Worm (Caenorhabditis elegans): ENCODE measurements around the gene scav-3.

Gene scav-3

ce11 chrIII:12456801-12457647 lies at the start of gene scav-3, which contains the start of gene Y49E10.21:
scav-3 (minus strand) TSS chrIII:12456850.
Y49E10.21 (plus strand) TSS chrIII:12457597.
- TF ChIP-seq hlh-8 (tag; optimal IDR thresholded peaks at IDR 0.05) (no peak), madf-2 (tag; optimal IDR thresholded peaks at IDR 0.05) (no peak), ceh-48 (tag; optimal IDR thresholded peaks at IDR 0.05) (no peak), pqm-1 (tag; optimal IDR thresholded peaks at IDR 0.05) (no peak), C38D4.7 (GFP tag; optimal IDR thresholded peaks at IDR 0.05) (no peak), zip-5 (tag; optimal IDR thresholded peaks at IDR 0.05) (no peak), unc-55 (GFP tag; optimal IDR thresholded peaks at IDR 0.05) (no peak), fkh-10 (GFP tag; optimal IDR thresholded peaks at IDR 0.05) (no peak), ceh-19 (GFP tag; optimal IDR thresholded peaks at IDR 0.05) (no peak), ama-1 (optimal IDR thresholded peaks at IDR 0.05) (no peak), eyg-1 (tag; optimal IDR thresholded peaks at IDR 0.05) (no peak), lin-11 (tag; optimal IDR thresholded peaks at IDR 0.05) (no peak), ceh-31 (tag; optimal IDR thresholded peaks at IDR 0.05) (peak; percentile 37), ceh-22 (tag; optimal IDR thresholded peaks at IDR 0.05) (no peak), pha-2 (tag; optimal IDR thresholded peaks at IDR 0.05) (no peak), pax-1 (tag; optimal IDR thresholded peaks at IDR 0.05) (no peak), hlh-30 (tag; optimal IDR thresholded peaks at IDR 0.05; ENCODE audit: insufficient read depth) (peak; percentile 75), ahr-1 (tag; optimal IDR thresholded peaks at IDR 0.05) (no peak), Y22D7AL.16 (tag; optimal IDR thresholded peaks at IDR 0.05) (no peak), ets-4 (tag; optimal IDR thresholded peaks at IDR 0.05) (peak; percentile 43), ceh-6 (GFP tag; optimal IDR thresholded peaks at IDR 0.05) (no peak), fkh-6 (tag; optimal IDR thresholded peaks at IDR 0.05) (no peak), elt-2 (tag; optimal IDR thresholded peaks at IDR 0.05) (no peak), che-1 (tag; optimal IDR thresholded peaks at IDR 0.05) (no peak), ceh-2 (tag; optimal IDR thresholded peaks at IDR 0.05) (no peak)

- TF ChIP-seq K02D7.2 (tag; optimal IDR thresholded peaks at IDR 0.05) (no peak), ets-4 (tag; optimal IDR thresholded peaks at IDR 0.05) (no peak)
Observed at ce11 chrIII:12499245-12499644, 42.6 kb upstream of the scav-3 start, which contains the start of gene sql-1. sql-1 (plus strand) TSS chrIII:12499557.

DNA sequence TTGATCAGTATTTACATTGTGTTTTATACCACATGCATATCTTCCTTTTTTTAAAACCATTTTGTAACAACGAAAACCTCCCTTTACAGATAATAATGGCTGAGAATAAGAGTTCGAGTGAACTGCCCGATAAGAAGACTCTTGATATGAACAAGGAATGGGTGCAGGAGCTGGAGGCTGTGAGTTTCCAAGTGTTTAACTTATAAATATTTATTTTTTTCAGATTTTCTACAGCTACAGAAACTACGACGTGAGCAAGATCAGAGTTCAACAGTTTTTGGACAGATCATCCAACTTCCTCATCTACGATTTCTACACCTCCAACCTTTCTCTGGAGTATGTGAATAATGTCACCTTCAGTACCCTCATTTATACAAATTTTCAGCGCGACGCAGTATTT lies 39.8 kb upstream of the scav-3 start, which contains the start of gene herd-1:
herd-1 (plus strand) TSS at position 90 of the 400 bp plus-strand sequence.
- TF ChIP-seq che-1 (tag; optimal IDR thresholded peaks at IDR 0.05) = no peak
- no peak for TF ChIP-seq ceh-45 (GFP tag; IDR thresholded peaks at IDR 0.05)
- no peak for TF ChIP-seq ceh-34 (tag; optimal IDR thresholded peaks at IDR 0.05)
- no peak for TF ChIP-seq pqm-1 (tag; optimal IDR thresholded peaks at IDR 0.05)
- no peak for TF ChIP-seq unc-55 (GFP tag; optimal IDR thresholded peaks at IDR 0.05)
- no peak for TF ChIP-seq pat-9 (tag; optimal IDR thresholded peaks at IDR 0.05)
- TF ChIP-seq K02D7.2 (tag; optimal IDR thresholded peaks at IDR 0.05) = no peak
- no peak for TF ChIP-seq unc-86 (tag; optimal IDR thresholded peaks at IDR 0.05)

- TF ChIP-seq mec-3 (tag; optimal IDR thresholded peaks at IDR 0.05; ENCODE audit: borderline replicate concordance) = no peak
- no peak for TF ChIP-seq zip-5 (tag; optimal IDR thresholded peaks at IDR 0.05)
- no peak for TF ChIP-seq gmeb-2 (tag; optimal IDR thresholded peaks at IDR 0.05)
- no peak for TF ChIP-seq madf-2 (tag; optimal IDR thresholded peaks at IDR 0.05)
- TF ChIP-seq pha-4 (tag; optimal IDR thresholded peaks at IDR 0.05) = no peak
- TF ChIP-seq fkh-10 (GFP tag; optimal IDR thresholded peaks at IDR 0.05) = no peak
- TF ChIP-seq ceh-34 (tag; optimal IDR thresholded peaks at IDR 0.05) = no peak
- no peak for TF ChIP-seq sox-2 (GFP tag; IDR thresholded peaks at IDR 0.05)
- no peak for TF ChIP-seq ceh-14 (tag; optimal IDR thresholded peaks at IDR 0.05)
- TF ChIP-seq nhr-232 (tag; optimal IDR thresholded peaks at IDR 0.05) = no peak
- TF ChIP-seq ceh-48 (tag; optimal IDR thresholded peaks at IDR 0.05) = no peak
- no peak for TF ChIP-seq ceh-30 (tag; optimal IDR thresholded peaks at IDR 0.05)
- TF ChIP-seq rnt-1 (tag; optimal IDR thresholded peaks at IDR 0.05) = no peak
- TF ChIP-seq hlh-8 (tag; optimal IDR thresholded peaks at IDR 0.05) = no peak
- no peak for TF ChIP-seq unc-86 (tag; optimal IDR thresholded peaks at IDR 0.05)
- TF ChIP-seq sox-4 (tag; optimal IDR thresholded peaks at IDR 0.05) = no peak
- no peak for TF ChIP-seq syd-9 (tag; optimal IDR thresholded peaks at IDR 0.05)
- no peak for TF ChIP-seq nhr-11 (tag; optimal IDR thresholded peaks at IDR 0.05)
Observed at ce11 chrIII:12495594-12496096, 39.0 kb upstream of the scav-3 start, which contains the start of the genes Y111B2A.1 and Y111B2A.2. Y111B2A.1 (minus strand) TSS chrIII:12495644. Y111B2A.2 (plus strand) TSS chrIII:12496086.
